Worm (Caenorhabditis elegans): ENCODE data around the gene ife-3.
A peak's percentile ranks its signal among the peaks of the same experiment; 100 is the strongest.

Gene ife-3

DNA sequence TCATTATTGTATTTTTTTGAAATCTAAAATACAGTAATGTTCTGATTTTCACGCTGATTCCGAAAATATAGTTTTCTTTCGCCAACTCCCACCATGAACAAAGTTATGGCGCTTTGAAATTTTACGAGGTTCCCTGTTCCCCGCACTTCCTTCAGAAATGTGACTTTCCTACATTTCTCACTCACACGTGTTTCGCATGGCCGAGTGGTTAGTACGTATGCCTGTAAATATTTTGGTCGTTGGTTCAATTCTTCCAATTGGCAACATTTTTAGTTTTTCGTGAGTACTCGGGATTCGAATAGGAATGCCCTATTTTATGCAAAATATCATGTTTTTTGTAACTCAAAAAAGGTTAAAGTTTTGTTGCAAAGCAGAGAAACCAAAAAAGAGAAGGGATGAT, 45.7 kb upstream of the ife-3 start (continued):
- TF ChIP-seq snpc-1.3 (tag; optimal IDR thresholded peaks at IDR 0.05; ENCODE audit: insufficient read depth) (peak; percentile 85), B0336.3 (GFP tag; IDR thresholded peaks at IDR 0.05) (no peak), pha-4 (tag; optimal IDR thresholded peaks at IDR 0.05) (no peak), tbx-9 (tag; optimal IDR thresholded peaks at IDR 0.05; ENCODE audit: borderline replicate concordance) (no peak), T07F8.4 (tag; optimal IDR thresholded peaks at IDR 0.05) (peak; percentile 82), Y53F4B.3 (GFP tag; IDR thresholded peaks at IDR 0.05) (0 out of 2 replicates have a peak, but pooled peaks have one; percentile 13), hlh-12 (tag; optimal IDR thresholded peaks at IDR 0.05) (no peak), lir-1 (GFP tag; conservative IDR thresholded peaks at IDR 0.05) (0 out of 2 replicates have a peak, but pooled peaks have one; percentile 11), pbrm-1 (GFP tag; IDR thresholded peaks at IDR 0.05) (peak; percentile 60; the same call in 1 of the 2 replicates), rec-8 (tag; optimal IDR thresholded peaks at IDR 0.05) (peak; percentile 44 to 58), ztf-18 (tag; optimal IDR thresholded peaks at IDR 0.05) (peak; percentile 71), efl-1 (GFP tag; optimal IDR thresholded peaks at IDR 0.05) (peak; percentile 14), ztf-25 (GFP tag; IDR thresholded peaks at IDR 0.05) (peak; percentile 85), lsy-27 (tag; optimal IDR thresholded peaks at IDR 0.05; ENCODE audit: borderline replicate concordance, insufficient read depth) (peak; percentile 84), nfyb-1 (GFP tag; IDR thresholded peaks at IDR 0.05) (peak; percentile 89; the same call in 1 of the 2 replicates), let-526 (GFP tag; IDR thresholded peaks at IDR 0.05) (peak; percentile 67; the same call in 1 of the 2 replicates), attf-3 (GFP tag; conservative IDR thresholded peaks at IDR 0.05) (no peak; the same call in 1 of the 2 replicates), unc-62 (GFP tag; optimal IDR thresholded peaks at IDR 0.05) (no peak), Y95B8A.8 (GFP tag; IDR thresholded peaks at IDR 0.05) (no peak), atf-7 (tag; optimal IDR thresholded peaks at IDR 0.05) (no peak), Y79H2A.3 (GFP tag; conservative IDR thresholded peaks at IDR 0.05) (no peak), egl-44 (GFP tag; IDR thresholded peaks at IDR 0.05) (peak; percentile 66; the same call in 1 of the 2 replicates), ztf-26 (tag; optimal IDR thresholded peaks at IDR 0.05) (peak; percentile 33), zfh-2 (GFP tag; conservative IDR thresholded peaks at IDR 0.05) (no peak), nfya-1 (tag; optimal IDR thresholded peaks at IDR 0.05; ENCODE audit: borderline replicate concordance, insufficient read depth) (no peak), snpc-3.4 (tag; optimal IDR thresholded peaks at IDR 0.05) (peak; percentile 78), cebp-1 (GFP tag; IDR thresholded peaks at IDR 0.05) (no peak), cebp-1 (tag; optimal IDR thresholded peaks at IDR 0.05) (no peak), him-1 (tag; optimal IDR thresholded peaks at IDR 0.05) (peak; percentile 52)

DNA sequence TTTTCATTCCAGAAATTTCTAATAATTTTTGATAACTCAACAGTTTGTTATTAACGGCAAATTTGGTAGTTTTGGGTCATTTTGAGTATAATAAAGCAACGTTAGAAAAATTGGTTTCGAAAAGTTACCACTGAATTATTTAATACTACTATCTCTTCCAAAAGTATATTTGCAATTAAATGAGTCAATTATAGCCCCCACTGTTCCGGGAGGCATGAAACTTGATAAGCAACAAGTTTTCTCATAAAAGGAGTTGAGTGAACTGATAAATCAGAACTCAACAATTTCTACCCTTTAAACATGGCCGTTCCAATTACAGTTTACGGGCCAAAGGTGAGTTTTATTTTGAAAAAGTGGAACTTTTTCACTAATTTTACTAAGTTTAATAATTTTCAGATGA, 41.0 kb upstream of the ife-3 start, which contains the start of gene B0348.1:
B0348.1 (plus strand) TSS at position 301 of the 400 bp plus-strand sequence.
- no peak for TF ChIP-seq tbx-9 (tag; optimal IDR thresholded peaks at IDR 0.05; ENCODE audit: borderline replicate concordance)

DNA sequence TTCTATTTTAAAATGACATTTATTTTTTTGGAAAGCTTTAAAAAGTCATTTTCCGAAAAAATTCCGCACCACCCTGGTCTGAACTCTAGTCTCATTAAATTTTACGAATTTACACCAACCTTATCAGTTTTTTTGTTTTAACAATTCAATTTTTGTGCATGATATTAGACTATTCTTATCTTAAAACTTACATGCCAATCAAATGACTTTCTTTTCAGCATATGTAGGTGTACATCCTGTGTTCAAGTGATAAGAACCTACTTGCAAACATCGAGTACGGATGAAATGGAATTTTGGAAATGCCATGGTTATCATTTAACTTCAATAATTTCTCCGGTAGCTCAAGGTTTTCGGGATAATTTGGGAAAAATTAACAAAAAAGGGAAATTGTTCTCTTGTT, 40.2 kb upstream of the ife-3 start:
- TF ChIP-seq nfya-1 (tag; optimal IDR thresholded peaks at IDR 0.05; ENCODE audit: borderline replicate concordance, insufficient read depth) (no peak), nhr-80 (tag; optimal IDR thresholded peaks at IDR 0.05) (peak; percentile 68), lin-35 (GFP tag; optimal IDR thresholded peaks at IDR 0.05) (no peak), F23B12.7 (tag; optimal IDR thresholded peaks at IDR 0.05; ENCODE audit: insufficient read depth) (no peak), F49E8.2 (tag; optimal IDR thresholded peaks at IDR 0.05; ENCODE audit: insufficient read depth) (no peak)

DNA sequence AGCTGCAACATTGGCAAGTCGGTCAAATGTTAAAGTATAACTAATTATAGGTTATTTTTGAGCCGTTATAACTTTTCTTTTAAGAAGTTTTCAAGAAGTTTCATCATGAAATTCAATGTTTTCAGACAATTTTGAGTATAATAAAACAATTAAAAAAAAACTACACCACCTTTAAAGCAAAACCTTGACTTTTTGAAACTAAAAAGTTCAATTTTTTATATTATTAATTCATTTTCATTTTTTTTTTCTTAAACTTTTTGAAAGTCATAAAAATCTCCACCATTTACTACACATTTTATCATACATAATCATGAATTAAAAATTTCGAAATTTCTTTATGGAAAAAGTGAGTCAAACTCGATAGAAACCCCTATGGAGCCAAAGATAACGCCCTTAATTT, 37.4 kb upstream of the ife-3 start, which contains the start of gene B0348.2:
B0348.2 (plus strand) TSS at position 301 of the 400 bp plus-strand sequence.
- no peak for TF ChIP-seq lir-1 (GFP tag; conservative IDR thresholded peaks at IDR 0.05)
- TF ChIP-seq zfh-2 (GFP tag; conservative IDR thresholded peaks at IDR 0.05) = no peak
- TF ChIP-seq Y79H2A.3 (GFP tag; conservative IDR thresholded peaks at IDR 0.05) = no peak

Data from whole organism, young adult.